Worm (Caenorhabditis elegans) whole organism, L4 larva: Measurements from ENCODE around the gene gei-13.

Source experiments
- D1046.2 ChIP-seq: fragments of 200-800 bp; sonication (Bioruptor generic); IDR thresholded peaks from 2 replicates; pipeline ENCODE4 v1.3.6; 2022; ENCODE audit warnings: missing genetic modification characterization, missing compliant biosample characterization
- F26F4.8 ChIP-seq: fragments of 200-800 bp; sonication (Bioruptor generic); conservative IDR thresholded peaks from 2 replicates; pipeline ENCODE4 v1.3.6; 2022; ENCODE audit warnings: missing genetic modification characterization, missing compliant biosample characterization
- F44E2.7 ChIP-seq: fragments of 200-800 bp; sonication (Bioruptor generic); IDR thresholded peaks from 2 replicates; pipeline ENCODE4 v2.1.2; 2022; ENCODE audit warnings: missing genetic modification characterization, missing compliant biosample characterization
- T20F7.1 ChIP-seq: fragments of 200-800 bp; sonication (Bioruptor generic); optimal IDR thresholded peaks from 2 replicates; lab custom pipeline; 2018; ENCODE audit warnings: mild to moderate bottlenecking, missing genetic modification characterization, missing compliant biosample characterization
- T26A8.4 ChIP-seq: fragments of 200-800 bp; sonication (Bioruptor generic); IDR thresholded peaks from 2 replicates; pipeline ENCODE4 v1.3.6; 2022; ENCODE audit warnings: missing genetic modification characterization, missing compliant biosample characterization
- Y105C5A.15 ChIP-seq: fragments of 200-800 bp; sonication (Bioruptor generic); IDR thresholded peaks from 2 replicates; pipeline ENCODE4 v1.3.6; 2022; ENCODE audit warnings: missing genetic modification characterization, missing compliant biosample characterization
- Y48G9A.11 ChIP-seq: fragments of 200-800 bp; sonication (Bioruptor generic); IDR thresholded peaks from 2 replicates; pipeline ENCODE4 v1.3.6; 2022; ENCODE audit warnings: missing genetic modification reagents, missing genetic modification characterization, missing compliant biosample characterization
- Y5F2A.4 ChIP-seq: fragments of 200-800 bp; sonication (Bioruptor generic); optimal IDR thresholded peaks from 2 replicates; lab custom pipeline; 2018; ENCODE audit warnings: mild to moderate bottlenecking, missing genetic modification characterization, missing compliant biosample characterization
- ZK546.5 ChIP-seq, 2 experiments: sonication (generic microtip); optimal IDR thresholded peaks; 2 replicates each; lab custom pipeline; 2017; ENCODE audit warnings: missing biosample characterization in 2 of 2, missing genetic modification characterization in 2 of 2
- aha-1 ChIP-seq: fragments of 150-350 bp; peaks from one replicate; lab custom pipeline; 2014; ENCODE audit warnings: missing biosample characterization, missing genetic modification characterization
- ama-1 ChIP-seq: fragments of 150-350 bp; optimal IDR thresholded peaks from 2 replicates; lab custom pipeline; 2014; ENCODE audit warnings: inconsistent platforms, mixed read lengths
- arid-1 ChIP-seq: fragments of 200-800 bp; sonication (Bioruptor generic); conservative IDR thresholded peaks from 2 replicates; pipeline ENCODE4 v1.3.6; 2022; ENCODE audit warnings: missing genetic modification reagents, missing genetic modification characterization, missing compliant biosample characterization
- attf-4 ChIP-seq: sonication (generic microtip); optimal IDR thresholded peaks from 3 replicates; lab custom pipeline; 2017; ENCODE audit warnings: missing biosample characterization, missing genetic modification characterization
- ceh-20 ChIP-seq: fragments of 200-800 bp; sonication (Bioruptor generic); IDR thresholded peaks from 2 replicates; pipeline ENCODE4 v1.3.6; 2022; ENCODE audit warnings: missing genetic modification reagents, missing genetic modification characterization, missing compliant biosample characterization
- ceh-82 ChIP-seq: sonication (generic microtip); optimal IDR thresholded peaks from 2 replicates; lab custom pipeline; 2017; ENCODE audit warnings: missing biosample characterization, missing genetic modification characterization
- daf-19 ChIP-seq: fragments of 200-800 bp; sonication (Bioruptor generic); conservative IDR thresholded peaks from 2 replicates; pipeline ENCODE4 v1.3.6; 2022; ENCODE audit warnings: missing genetic modification characterization, missing compliant biosample characterization
- duxl-1 ChIP-seq: sonication (generic microtip); optimal IDR thresholded peaks from 2 replicates; lab custom pipeline; 2016; ENCODE audit warnings: mild to moderate bottlenecking, missing genetic modification characterization, moderate library complexity, missing compliant biosample characterization; ENCODE audit not compliant: poor library complexity
- egl-43 ChIP-seq: fragments of 200-800 bp; sonication (Bioruptor generic); IDR thresholded peaks from 2 replicates; pipeline ENCODE4 v1.3.6; 2022; ENCODE audit warnings: missing genetic modification reagents, missing genetic modification characterization, missing compliant biosample characterization
- fos-1 ChIP-seq: fragments of 150-350 bp; optimal IDR thresholded peaks from 2 replicates; lab custom pipeline; 2014; ENCODE audit warnings: missing biosample characterization, missing genetic modification characterization
- hif-1 ChIP-seq, 2 experiments: sonication (generic microtip); optimal IDR thresholded peaks; 2 replicates each; lab custom pipeline; 2016 to 2017; ENCODE audit warnings: missing compliant biosample characterization in 2 of 2, missing genetic modification characterization in 2 of 2, missing genetic modification reagents in 2 of 2, missing genotype in 2 of 2, mild to moderate bottlenecking in 1 of 2
- hlh-30 ChIP-seq: sonication (generic microtip); optimal IDR thresholded peaks from 2 replicates; lab custom pipeline; 2017; ENCODE audit warnings: antibody characterized with exemption, mild to moderate bottlenecking, missing genetic modification characterization, missing compliant biosample characterization; ENCODE audit not compliant: insufficient read depth
- hmg-1.1 ChIP-seq: fragments of 200-800 bp; sonication (Bioruptor generic); IDR thresholded peaks from 2 replicates; pipeline ENCODE4 v1.3.6; 2022; ENCODE audit warnings: missing genetic modification reagents, missing genetic modification characterization, missing compliant biosample characterization
- lim-7 ChIP-seq: fragments of 200-800 bp; sonication (Bioruptor generic); IDR thresholded peaks from 2 replicates; pipeline ENCODE4 v1.3.6; 2022; ENCODE audit warnings: missing genetic modification characterization, missing compliant biosample characterization
- lin-29 ChIP-seq: fragments of 200-800 bp; sonication (Bioruptor generic); IDR thresholded peaks from 2 replicates; pipeline ENCODE4 v1.3.6; 2022; ENCODE audit warnings: missing genetic modification reagents, missing genetic modification characterization, missing compliant biosample characterization
- lin-38 ChIP-seq: fragments of 200-800 bp; sonication (Bioruptor generic); IDR thresholded peaks from 2 replicates; pipeline ENCODE4 v1.3.6; 2022; ENCODE audit warnings: missing genetic modification reagents, missing genetic modification characterization, missing compliant biosample characterization
- lir-3 ChIP-seq: sonication (generic microtip); optimal IDR thresholded peaks from 2 replicates; lab custom pipeline; 2016; ENCODE audit warnings: mild to moderate bottlenecking, missing genetic modification characterization, missing compliant biosample characterization
- lsy-2 ChIP-seq, 2 experiments: fragments of 150-350 bp in 1 of 2; sonication (generic microtip) in 1 of 2; optimal IDR thresholded peaks; 2 replicates each; lab custom pipeline; 2014 to 2017; ENCODE audit warnings: missing biosample characterization in 2 of 2, missing genetic modification characterization in 2 of 2
- madf-9 ChIP-seq: fragments of 200-800 bp; sonication (Bioruptor generic); conservative IDR thresholded peaks from 2 replicates; pipeline ENCODE4 v1.3.6; 2022; ENCODE audit warnings: missing genetic modification reagents, missing genetic modification characterization, missing compliant biosample characterization
- mdt-29 ChIP-seq: fragments of 200-800 bp; sonication (Bioruptor generic); IDR thresholded peaks from 2 replicates; pipeline ENCODE4 v1.3.6; 2022; ENCODE audit warnings: missing genetic modification reagents, missing genetic modification characterization, missing compliant biosample characterization
- mes-2 ChIP-seq: sonication (generic microtip); optimal IDR thresholded peaks from 2 replicates; lab custom pipeline; 2016; ENCODE audit warnings: missing genotype, mild to moderate bottlenecking, missing genetic modification characterization, missing compliant biosample characterization; ENCODE audit not compliant: poor library complexity, severe bottlenecking
- mxl-2 ChIP-seq: fragments of 200-800 bp; sonication (Bioruptor generic); conservative IDR thresholded peaks from 2 replicates; pipeline ENCODE4 v1.3.6; 2022; ENCODE audit warnings: missing genetic modification reagents, missing genetic modification characterization, missing compliant biosample characterization
- nhr-11 ChIP-seq: fragments of 150-350 bp; optimal IDR thresholded peaks from 2 replicates; lab custom pipeline; 2014; ENCODE audit warnings: missing biosample characterization, missing genetic modification characterization
- nhr-111 ChIP-seq: fragments of 200-800 bp; sonication (Bioruptor generic); optimal IDR thresholded peaks from 2 replicates; lab custom pipeline; 2018; ENCODE audit warnings: mild to moderate bottlenecking, missing genetic modification characterization, missing compliant biosample characterization
- nhr-28 ChIP-seq: fragments of 150-350 bp; optimal IDR thresholded peaks from 2 replicates; lab custom pipeline; 2014; ENCODE audit warnings: missing biosample characterization, missing genetic modification characterization
- nhr-48 ChIP-seq: sonication (generic microtip); optimal IDR thresholded peaks from 2 replicates; lab custom pipeline; 2016; ENCODE audit warnings: mild to moderate bottlenecking, missing genetic modification characterization, missing compliant biosample characterization
- nhr-77 ChIP-seq: fragments of 150-350 bp; optimal IDR thresholded peaks from 2 replicates; lab custom pipeline; 2014; ENCODE audit warnings: missing biosample characterization, missing genetic modification characterization
- pha-4 ChIP-seq, 2 experiments: fragments of 150-350 bp in 1 of 2; fragments of 200-800 bp in 1 of 2; sonication (Bioruptor generic) in 1 of 2; IDR thresholded peaks in 1 of 2; optimal IDR thresholded peaks in 1 of 2; 2 replicates each; pipeline versions ENCODE4 v1.3.6 to Lab custom; 2014 to 2022; ENCODE audit warnings: missing genetic modification characterization in 2 of 2, missing genetic modification reagents in 2 of 2, missing biosample characterization in 1 of 2, missing compliant biosample characterization in 1 of 2
- rbr-2 ChIP-seq: sonication (generic microtip); optimal IDR thresholded peaks from 2 replicates; lab custom pipeline; 2016; ENCODE audit warnings: missing genotype, missing genetic modification characterization, missing compliant biosample characterization
- sdz-12 ChIP-seq: fragments of 200-800 bp; sonication (Bioruptor generic); optimal IDR thresholded peaks from 2 replicates; lab custom pipeline; 2018; ENCODE audit warnings: mild to moderate bottlenecking, missing genetic modification characterization, missing compliant biosample characterization
- set-16 ChIP-seq: fragments of 200-800 bp; sonication (Bioruptor generic); IDR thresholded peaks from 2 replicates; pipeline ENCODE4 v1.3.6; 2022; ENCODE audit warnings: missing genetic modification reagents, missing genetic modification characterization, missing compliant biosample characterization
- spr-3 ChIP-seq: fragments of 200-800 bp; sonication (Bioruptor generic); optimal IDR thresholded peaks from 2 replicates; lab custom pipeline; 2018; ENCODE audit warnings: mild to moderate bottlenecking, missing genetic modification characterization, missing compliant biosample characterization
- vab-7 ChIP-seq: fragments of 200-800 bp; sonication (Bioruptor generic); IDR thresholded peaks from 2 replicates; pipeline ENCODE4 v1.3.6; 2022; ENCODE audit warnings: missing genetic modification reagents, missing genetic modification characterization, missing compliant biosample characterization
- zag-1 ChIP-seq: fragments of 150-350 bp; optimal IDR thresholded peaks from 2 replicates; lab custom pipeline; 2014; ENCODE audit warnings: missing biosample characterization, missing genetic modification characterization
- zfp-2 ChIP-seq: sonication (generic microtip); optimal IDR thresholded peaks from 2 replicates; lab custom pipeline; 2016; ENCODE audit warnings: mild to moderate bottlenecking, missing genetic modification characterization, missing compliant biosample characterization
- zip-11 ChIP-seq: fragments of 200-800 bp; sonication (Bioruptor generic); IDR thresholded peaks from 2 replicates; pipeline ENCODE4 v1.3.6; 2022; ENCODE audit warnings: missing genetic modification characterization, missing compliant biosample characterization
- zip-2 ChIP-seq: fragments of 150-350 bp; optimal IDR thresholded peaks from 2 replicates; lab custom pipeline; 2014; ENCODE audit warnings: missing biosample characterization, missing genetic modification characterization
- ztf-11 ChIP-seq: fragments of 150-350 bp; optimal IDR thresholded peaks from 2 replicates; lab custom pipeline; 2014; ENCODE audit warnings: missing biosample characterization, missing genetic modification characterization
- ztf-7 ChIP-seq: fragments of 150-350 bp; optimal IDR thresholded peaks from 2 replicates; lab custom pipeline; 2014; ENCODE audit warnings: missing biosample characterization, missing genetic modification characterization

Gene gei-13

ce11 chrIII:9629855-9630254 lies 7.1 kb downstream of the gei-13 start, which contains the start of gene rpac-19 (continued):
- TF ChIP-seq lir-3 (tag; lab: Kevin White, UChicago) = no peak
- 0 out of 2 replicates have a peak, but pooled peaks have one; percentile 43 for TF ChIP-seq egl-43 (GFP tag; lab: Robert Waterston, UW)
- no peak for TF ChIP-seq D1046.2 (GFP tag; lab: Robert Waterston, UW)
- peak in 1 of 2 experiments; percentile 74 for TF ChIP-seq hif-1 (tag; optimal IDR thresholded peaks at IDR 0.05; lab: Kevin White, UChicago)
- peak; percentile 60 for TF ChIP-seq ztf-7 (tag; lab: Kevin White, UChicago)
- peak; percentile 81 for TF ChIP-seq pha-4 (GFP tag; IDR thresholded peaks at IDR 0.05; lab: Robert Waterston, UW)
- no peak for TF ChIP-seq pha-4 (tag; optimal IDR thresholded peaks at IDR 0.05; lab: Kevin White, UChicago)
- TF ChIP-seq zag-1 = no peak
- TF ChIP-seq ztf-11 = no peak
- 0 out of 2 replicates have a peak, but pooled peaks have one; percentile 56 for TF ChIP-seq Y105C5A.15 (GFP tag; lab: Robert Waterston, UW)
- TF ChIP-seq ama-1 = peak; percentile 83
- TF ChIP-seq Y5F2A.4 (GFP tag; lab: Kevin White, UChicago) = no peak
- TF ChIP-seq zfp-2 = peak; percentile 37
- no peak for TF ChIP-seq lim-7 (GFP tag; lab: Robert Waterston, UW)
- peak; percentile 20 for TF ChIP-seq nhr-28
- TF ChIP-seq nhr-77 (tag; lab: Kevin White, UChicago) = peak; percentile 24
- TF ChIP-seq F44E2.7 (GFP tag; lab: Robert Waterston, UW) = no peak
- TF ChIP-seq lin-38 (GFP tag; lab: Robert Waterston, UW) = peak; percentile 85
- peak; percentile 54 for TF ChIP-seq zip-2 (tag; lab: Kevin White, UChicago)
- no peak for TF ChIP-seq ceh-82
- TF ChIP-seq nhr-111 (GFP tag; lab: Kevin White, UChicago) = no peak
- peak; percentile 72; the same call in 1 of the 2 replicates for TF ChIP-seq mdt-29 (GFP tag; lab: Robert Waterston, UW)
- 0 out of 2 replicates have a peak, but pooled peaks have one; percentile 29 for TF ChIP-seq ceh-20
- peak; percentile 70 for TF ChIP-seq T20F7.1 (GFP tag; lab: Kevin White, UChicago)
- TF ChIP-seq daf-19 (GFP tag; lab: Robert Waterston, UW) = peak; percentile 45

- no peak for TF ChIP-seq rbr-2
- TF ChIP-seq hmg-1.1 (GFP tag; lab: Robert Waterston, UW) = no peak
- no peak for TF ChIP-seq ZK546.5 (tag; optimal IDR thresholded peaks at IDR 0.05; lab: Kevin White, UChicago)
- no peak for TF ChIP-seq set-16 (GFP tag; lab: Robert Waterston, UW)
- TF ChIP-seq egl-43 (GFP tag; lab: Robert Waterston, UW) = no peak
- TF ChIP-seq lsy-2 (tag; optimal IDR thresholded peaks at IDR 0.05; lab: Kevin White, UChicago) = no peak
- no peak for TF ChIP-seq hlh-30 (tag; lab: Kevin White, UChicago)
- no peak for TF ChIP-seq D1046.2 (GFP tag; lab: Robert Waterston, UW)
- TF ChIP-seq nhr-48 (tag; lab: Kevin White, UChicago) = no peak
- TF ChIP-seq zip-11 (GFP tag; lab: Robert Waterston, UW) = no peak
- TF ChIP-seq zfp-2 = no peak
- TF ChIP-seq, all 104 proteins: peak for 0
These were observed 7.9 kb downstream of the gei-13 start, which contains the start of gene tbg-1 for ce11 chrIII:9629054-9629453. TSS of gene tbg-1 (minus strand) at chrIII:9629154.

- no peak for TF ChIP-seq mxl-2 (GFP tag; lab: Robert Waterston, UW)
- TF ChIP-seq Y5F2A.4 (GFP tag; lab: Kevin White, UChicago) = no peak
- no peak for TF ChIP-seq vab-7 (GFP tag; lab: Robert Waterston, UW)
- TF ChIP-seq F26F4.8 (GFP tag; lab: Robert Waterston, UW) = no peak
- TF ChIP-seq fos-1 = no peak
- TF ChIP-seq nhr-11 (tag; lab: Kevin White, UChicago) = no peak
- TF ChIP-seq mdt-29 (GFP tag; lab: Robert Waterston, UW) = no peak
- TF ChIP-seq mes-2 (tag; lab: Kevin White, UChicago) = peak; percentile 28
- TF ChIP-seq spr-3 (GFP tag; lab: Kevin White, UChicago) = no peak
- TF ChIP-seq duxl-1 (tag; lab: Kevin White, UChicago) = peak; percentile 58
- peak; percentile 25; the same call in 1 of the 2 replicates for TF ChIP-seq arid-1
- TF ChIP-seq sdz-12 (GFP tag; lab: Kevin White, UChicago) = no peak
- no peak for TF ChIP-seq rbr-2
- peak; percentile 31; the same call in 1 of the 2 replicates for TF ChIP-seq madf-9
- peak; percentile 17 for TF ChIP-seq aha-1 (tag; lab: Kevin White, UChicago)
- TF ChIP-seq ama-1 = peak; percentile 23
- TF ChIP-seq attf-4 = no peak
- TF ChIP-seq T26A8.4 = 0 out of 2 replicates have a peak, but pooled peaks have one; percentile 32
- 0 out of 2 replicates have a peak, but pooled peaks have one; percentile 26 for TF ChIP-seq lin-29 (GFP tag; lab: Robert Waterston, UW)
- TF ChIP-seq Y48G9A.11 (GFP tag; lab: Robert Waterston, UW) = peak; percentile 21; the same call in 1 of the 2 replicates
These were observed 10.3 kb downstream of the gei-13 start for ce11 chrIII:9626602-9627001.
